Fruit fly (Drosophila melanogaster): Measurements from ENCODE around the gene CG31086.

The CG31086 gene

DNA sequence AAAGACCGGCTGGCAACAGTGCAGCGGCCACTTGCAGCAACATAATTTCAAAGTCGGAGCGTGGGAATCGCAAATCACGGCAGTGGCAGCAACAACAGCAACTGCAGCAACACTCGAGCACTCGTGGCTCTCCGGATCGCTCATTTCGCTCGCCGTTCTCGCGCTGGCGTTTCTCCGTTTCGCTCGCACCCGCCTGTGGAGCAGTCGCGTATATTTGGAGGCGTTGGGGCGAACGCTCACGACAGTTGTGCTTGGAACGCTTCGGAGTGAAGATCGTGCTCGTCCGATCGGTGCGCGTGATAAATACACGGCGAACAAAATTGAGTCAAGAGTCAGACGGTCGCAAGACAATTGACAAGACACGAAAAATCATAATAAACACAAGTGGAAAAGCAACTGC is 45.0 kb downstream of the CG31086 start, which contains the start of gene CG12290 (continued):
- no peak for TF ChIP-seq dac (GFP tag; optimal IDR thresholded peaks at IDR 0.05)
- TF ChIP-seq lz (GFP tag; optimal IDR thresholded peaks at IDR 0.05), result peak; percentile 17
- peak; percentile 38 for TF ChIP-seq CG1621 (tag; optimal IDR thresholded peaks at IDR 0.05)
- TF ChIP-seq CG6808 (GFP tag; optimal IDR thresholded peaks at IDR 0.05), result peak; percentile 13
- TF ChIP-seq esn (GFP tag; optimal IDR thresholded peaks at IDR 0.05), result peak; percentile 45
- no peak for TF ChIP-seq CG11294 (GFP tag; IDR thresholded peaks at IDR 0.05)
- TF ChIP-seq Met (GFP tag; optimal IDR thresholded peaks at IDR 0.05), result peak; percentile 21
- TF ChIP-seq CG3919 (GFP tag; optimal IDR thresholded peaks at IDR 0.05), result peak; percentile 57
- TF ChIP-seq Ets21C (GFP tag; optimal IDR thresholded peaks at IDR 0.05), result peak; percentile 17
- TF ChIP-seq CG7368 (GFP tag; optimal IDR thresholded peaks at IDR 0.05), result peak; percentile 4
- peak; percentile 4 for TF ChIP-seq Sox15 (GFP tag; optimal IDR thresholded peaks at IDR 0.05)
- TF ChIP-seq Lpt (GFP tag; optimal IDR thresholded peaks at IDR 0.05), result peak; percentile 36

DNA sequence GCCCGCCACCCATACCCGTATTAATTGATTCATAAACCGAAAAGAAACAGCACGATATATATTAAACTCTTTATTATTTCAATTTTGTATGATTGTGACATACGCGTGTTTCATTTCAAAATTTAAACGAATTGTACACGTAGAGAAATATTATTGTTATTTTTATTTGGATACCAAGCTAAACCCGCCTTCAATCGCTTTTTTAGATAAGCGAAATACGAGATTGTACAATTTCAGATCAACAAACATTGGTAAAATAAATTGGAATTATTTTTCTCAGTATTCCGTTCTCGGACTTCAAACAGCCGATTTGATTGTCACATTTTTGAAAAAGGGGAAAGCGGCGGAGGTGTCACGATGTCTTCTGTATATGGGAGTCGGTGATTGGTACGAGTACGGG is 50.0 kb downstream of the CG31086 start:
- TF ChIP-seq Gug (GFP tag; IDR thresholded peaks at IDR 0.05), result 0 out of 2 replicates have a peak, but pooled peaks have one; percentile 44
- TF ChIP-seq CG6163 (GFP tag; IDR thresholded peaks at IDR 0.05), result peak; percentile 65
- peak in 1 of 2 experiments; percentile 21 for TF ChIP-seq salr (GFP tag; optimal IDR thresholded peaks at IDR 0.05)
- peak; percentile 6 for TF ChIP-seq net (GFP tag; optimal IDR thresholded peaks at IDR 0.05)
- TF ChIP-seq lz (GFP tag; optimal IDR thresholded peaks at IDR 0.05), result peak; percentile 50
- peak; percentile 30 for TF ChIP-seq OdsH (GFP tag; optimal IDR thresholded peaks at IDR 0.05)
- TF ChIP-seq Hr39 (GFP tag; optimal IDR thresholded peaks at IDR 0.05), result peak; percentile 63
- no peak for TF ChIP-seq Ets96B (tag; optimal IDR thresholded peaks at IDR 0.05)
- peak; percentile 56 for TF ChIP-seq Eip78C (GFP tag)
- TF ChIP-seq topi (GFP tag; optimal IDR thresholded peaks at IDR 0.05), result peak; percentile 59
- peak; percentile 49 for TF ChIP-seq CG32006 (GFP tag; optimal IDR thresholded peaks at IDR 0.05)
- peak; percentile 43 for TF ChIP-seq vri (GFP tag; optimal IDR thresholded peaks at IDR 0.05)
- TF ChIP-seq CG34406 (GFP tag; optimal IDR thresholded peaks at IDR 0.05), result peak; percentile 34
- TF ChIP-seq Blimp-1 (GFP tag; optimal IDR thresholded peaks at IDR 0.05), result no peak
- peak; percentile 42 for TF ChIP-seq Sox14 (GFP tag; optimal IDR thresholded peaks at IDR 0.05)
- no peak for TF ChIP-seq fd85E (GFP tag; optimal IDR thresholded peaks at IDR 0.05)
- TF ChIP-seq eg (GFP tag; IDR thresholded peaks at IDR 0.05), result peak; percentile 68
- TF ChIP-seq Eip75B (GFP tag; optimal IDR thresholded peaks at IDR 0.05), result peak; percentile 19
- peak; percentile 11 for TF ChIP-seq Sox102F (GFP tag; optimal IDR thresholded peaks at IDR 0.05)
- TF ChIP-seq CG3919 (GFP tag; optimal IDR thresholded peaks at IDR 0.05), result peak; percentile 34
- TF ChIP-seq CG11294 (GFP tag; IDR thresholded peaks at IDR 0.05), result 0 out of 2 replicates have a peak, but pooled peaks have one; percentile 5
- no peak for TF ChIP-seq Eip93F (GFP tag; optimal IDR thresholded peaks at IDR 0.05)
- TF ChIP-seq Ets21C (GFP tag; optimal IDR thresholded peaks at IDR 0.05), result peak; percentile 29
- peak; percentile 39 for TF ChIP-seq pdm3 (GFP tag; optimal IDR thresholded peaks at IDR 0.05)
- TF ChIP-seq CG8119 (GFP tag; IDR thresholded peaks at IDR 0.05), result peak; percentile 47; the same call in 2 of the 3 replicates
- TF ChIP-seq Smox (GFP tag; optimal IDR thresholded peaks at IDR 0.05), result peak; percentile 38
- peak; percentile 6 for TF ChIP-seq CG6792 (GFP tag; optimal IDR thresholded peaks at IDR 0.05)
- TF ChIP-seq svp (GFP tag), result peak; percentile 71
- TF ChIP-seq Met (GFP tag; optimal IDR thresholded peaks at IDR 0.05), result peak; percentile 54
- TF ChIP-seq fkh (GFP tag; optimal IDR thresholded peaks at IDR 0.05), result no peak
- TF ChIP-seq esn (GFP tag; optimal IDR thresholded peaks at IDR 0.05), result peak; percentile 60
- no peak for TF ChIP-seq Sox15 (GFP tag; optimal IDR thresholded peaks at IDR 0.05)
- peak; percentile 4 for TF ChIP-seq CG10631 (GFP tag; optimal IDR thresholded peaks at IDR 0.05)
- peak; percentile 30 for TF ChIP-seq acj6 (GFP tag; optimal IDR thresholded peaks at IDR 0.05)
- no peak for TF ChIP-seq CG4318 (GFP tag; optimal IDR thresholded peaks at IDR 0.05)
- no peak for TF ChIP-seq CG8319 (GFP tag; optimal IDR thresholded peaks at IDR 0.05)
- TF ChIP-seq CG11902 (GFP tag; optimal IDR thresholded peaks at IDR 0.05), result no peak
- TF ChIP-seq achi (GFP tag; optimal IDR thresholded peaks at IDR 0.05), result peak; percentile 44
- peak; percentile 47 for TF ChIP-seq cyc (GFP tag; optimal IDR thresholded peaks at IDR 0.05)
- TF ChIP-seq CG31627 (GFP tag; optimal IDR thresholded peaks at IDR 0.05), result peak; percentile 58
- TF ChIP-seq Hr4 (GFP tag; optimal IDR thresholded peaks at IDR 0.05), result peak; percentile 41
- TF ChIP-seq CG16779 (tag; optimal IDR thresholded peaks at IDR 0.05), result no peak

Data from whole organism, prepupa.